Fruit fly (Drosophila melanogaster) whole organism, embryonic: ENCODE results near the gene Hecw.
A peak's percentile ranks its signal among the peaks of the same experiment; 100 is the strongest.

Experiments used
- Ada2b ChIP-seq: fragments of 200-800 bp; sonication (Bioruptor generic); IDR thresholded peaks from 2 replicates; pipeline ENCODE4 v1.3.6; 2022; ENCODE audit warnings: missing biosample characterization, missing genetic modification characterization
- Aef1 ChIP-seq: fragments of 200-800 bp; sonication (Bioruptor generic); IDR thresholded peaks from 3 replicates; pipeline ENCODE4 v1.3.6; 2022; ENCODE audit warnings: missing biosample characterization, missing genetic modification characterization
- Bdp1 ChIP-seq: fragments of 200-800 bp; sonication (Bioruptor generic); optimal IDR thresholded peaks from 3 replicates; lab custom pipeline; 2016; ENCODE audit warnings: missing biosample characterization, missing genetic modification characterization
- CG10274 ChIP-seq: fragments of 200-800 bp; sonication (Bioruptor generic); optimal IDR thresholded peaks from 3 replicates; lab custom pipeline; 2017; ENCODE audit warnings: missing biosample characterization, mild to moderate bottlenecking, missing genetic modification characterization
- CG10366 ChIP-seq: fragments of 200-800 bp; sonication (Bioruptor generic); IDR thresholded peaks from 2 replicates; pipeline ENCODE4 v1.3.6; 2022; ENCODE audit warnings: missing biosample characterization, missing genetic modification characterization
- CG11085 ChIP-seq: fragments of 200-800 bp; sonication (Bioruptor generic); IDR thresholded peaks from 2 replicates; pipeline ENCODE4 v1.3.6; 2022; ENCODE audit warnings: missing biosample characterization, missing genetic modification characterization
- CG11696 ChIP-seq: fragments of 200-800 bp; sonication (Bioruptor generic); IDR thresholded peaks from 2 replicates; pipeline ENCODE4 v1.3.6; 2022; ENCODE audit warnings: missing biosample characterization, missing genetic modification characterization
- CG12071 ChIP-seq: fragments of 200-800 bp; sonication (Bioruptor generic); optimal IDR thresholded peaks from 3 replicates; lab custom pipeline; 2018; ENCODE audit warnings: missing biosample characterization, mild to moderate bottlenecking, missing genetic modification characterization
- CG13123 ChIP-seq: fragments of 200-800 bp; sonication (Bioruptor generic); optimal IDR thresholded peaks from 2 replicates; lab custom pipeline; 2016; ENCODE audit warnings: missing biosample characterization, missing genetic modification characterization
- CG14014 ChIP-seq: fragments of 200-800 bp; sonication (Bioruptor generic); IDR thresholded peaks from 2 replicates; pipeline ENCODE4 v1.3.6; 2022; ENCODE audit warnings: missing biosample characterization, missing genetic modification characterization
- CG1603 ChIP-seq: fragments of 200-800 bp; sonication (Bioruptor generic); optimal IDR thresholded peaks from 2 replicates; lab custom pipeline; 2019; ENCODE audit warnings: missing biosample characterization, mild to moderate bottlenecking, missing genetic modification characterization, moderate library complexity
- CG1647 ChIP-seq: fragments of 200-800 bp; sonication (Bioruptor generic); optimal IDR thresholded peaks from 3 replicates; lab custom pipeline; 2016; ENCODE audit warnings: missing biosample characterization, missing genetic modification characterization
- CG16815 ChIP-seq: fragments of 200-800 bp; sonication (Bioruptor generic); optimal IDR thresholded peaks from 3 replicates; lab custom pipeline; 2017; ENCODE audit warnings: missing biosample characterization, mild to moderate bottlenecking, missing genetic modification characterization
- CG16863 ChIP-seq: fragments of 200-800 bp; sonication (Bioruptor generic); optimal IDR thresholded peaks from 3 replicates; lab custom pipeline; 2016; ENCODE audit warnings: missing biosample characterization, missing genetic modification characterization
- CG3163 ChIP-seq: fragments of 200-800 bp; sonication (Bioruptor generic); optimal IDR thresholded peaks from 3 replicates; lab custom pipeline; 2016; ENCODE audit warnings: missing biosample characterization, missing genetic modification characterization
- CG4360 ChIP-seq: fragments of 200-800 bp; sonication (Bioruptor generic); IDR thresholded peaks from 2 replicates; pipeline ENCODE4 v1.3.6; 2022; ENCODE audit warnings: missing biosample characterization, missing genetic modification characterization
- CG4404 ChIP-seq: fragments of 200-800 bp; sonication (Bioruptor generic); IDR thresholded peaks from 2 replicates; pipeline ENCODE4 v1.3.6; 2022; ENCODE audit warnings: missing biosample characterization, missing genetic modification characterization
- CG7786 ChIP-seq: fragments of 200-800 bp; sonication (Bioruptor generic); optimal IDR thresholded peaks from 2 replicates; lab custom pipeline; 2016; ENCODE audit warnings: missing biosample characterization, missing genetic modification characterization
- CG7963 ChIP-seq: fragments of 200-800 bp; sonication (Bioruptor generic); IDR thresholded peaks from 3 replicates; pipeline ENCODE4 v1.3.6; 2022; ENCODE audit warnings: missing biosample characterization, missing genetic modification characterization; ENCODE audit not compliant: partially characterized antibody
- CG8290 ChIP-seq, 3 experiments: fragments of 200-800 bp; sonication (Bioruptor generic); optimal IDR thresholded peaks; 2 replicates each; lab custom pipeline; 2016 to 2019; ENCODE audit warnings: missing biosample characterization in 3 of 3, missing genetic modification characterization in 3 of 3, mild to moderate bottlenecking in 2 of 3, moderate library complexity in 1 of 3
- E2f2 ChIP-seq: fragments of 200-800 bp; sonication (Bioruptor generic); IDR thresholded peaks from 2 replicates; pipeline ENCODE4 v1.3.6; 2022; ENCODE audit warnings: missing biosample characterization, missing genetic modification characterization
- Ets97D ChIP-seq: fragments of 200-800 bp; sonication (Bioruptor generic); optimal IDR thresholded peaks from 3 replicates; lab custom pipeline; 2016; ENCODE audit warnings: missing biosample characterization, missing genetic modification characterization
- Fer2 ChIP-seq: fragments of 200-800 bp; sonication (Bioruptor generic); optimal IDR thresholded peaks from 2 replicates; lab custom pipeline; 2018; ENCODE audit warnings: missing biosample characterization, mild to moderate bottlenecking, missing genetic modification characterization, moderate library complexity
- GATAe ChIP-seq: fragments of 200-800 bp; sonication (Bioruptor generic); conservative IDR thresholded peaks from 2 replicates; pipeline ENCODE4 v1.3.6; 2022; ENCODE audit warnings: missing biosample characterization, missing genetic modification characterization
- Gug ChIP-seq: fragments of 200-800 bp; sonication (Bioruptor generic); IDR thresholded peaks from 4 replicates; pipeline ENCODE4 v1.3.6; 2022; ENCODE audit warnings: missing biosample characterization, missing genetic modification characterization
- Hmx ChIP-seq: fragments of 200-800 bp; sonication (Bioruptor generic); optimal IDR thresholded peaks from 2 replicates; lab custom pipeline; 2016; ENCODE audit warnings: missing biosample characterization, missing genetic modification characterization
- Mrtf ChIP-seq: fragments of 200-800 bp; sonication (Bioruptor generic); IDR thresholded peaks from 3 replicates; pipeline ENCODE4 v1.3.6; 2022; ENCODE audit warnings: missing biosample characterization, missing genetic modification characterization
- Nf-YC ChIP-seq: fragments of 200-800 bp; optimal IDR thresholded peaks from 3 replicates; lab custom pipeline; 2019; ENCODE audit warnings: missing biosample characterization, mild to moderate bottlenecking, missing genetic modification characterization, moderate library complexity
- NfI ChIP-seq: fragments of 200-800 bp; sonication (Bioruptor generic); optimal IDR thresholded peaks from 3 replicates; lab custom pipeline; 2018; ENCODE audit warnings: missing biosample characterization, mild to moderate bottlenecking, missing genetic modification characterization, moderate library complexity
- bab2 ChIP-seq: fragments of 200-800 bp; sonication (Bioruptor generic); optimal IDR thresholded peaks from 2 replicates; lab custom pipeline; 2016; ENCODE audit warnings: missing biosample characterization, missing genetic modification characterization
- bsh ChIP-seq, 2 experiments: fragments of 200-800 bp; sonication (Bioruptor generic); optimal IDR thresholded peaks; 2 replicates each; lab custom pipeline; 2017 to 2018; ENCODE audit warnings: mild to moderate bottlenecking in 2 of 2, missing biosample characterization in 2 of 2, missing genetic modification characterization in 2 of 2, moderate library complexity in 1 of 2
- caup ChIP-seq: fragments of 200-800 bp; sonication (Bioruptor generic); optimal IDR thresholded peaks from 3 replicates; lab custom pipeline; 2017; ENCODE audit warnings: missing biosample characterization, mild to moderate bottlenecking, missing genetic modification characterization, moderate library complexity; ENCODE audit not compliant: severe bottlenecking
- corto ChIP-seq: fragments of 200-800 bp; sonication (Bioruptor generic); optimal IDR thresholded peaks from 2 replicates; lab custom pipeline; 2016; ENCODE audit warnings: missing biosample characterization, mild to moderate bottlenecking, missing genetic modification characterization, moderate library complexity
- da ChIP-seq: fragments of 200-800 bp; sonication (Bioruptor generic); optimal IDR thresholded peaks from 2 replicates; lab custom pipeline; 2016; ENCODE audit warnings: missing biosample characterization, missing genetic modification characterization
- dm ChIP-seq: fragments of 200-800 bp; sonication (Bioruptor generic); optimal IDR thresholded peaks from 3 replicates; lab custom pipeline; 2016; ENCODE audit warnings: missing biosample characterization, missing genetic modification characterization
- dmrt11E ChIP-seq: fragments of 200-800 bp; sonication (Bioruptor generic); optimal IDR thresholded peaks from 3 replicates; lab custom pipeline; 2018; ENCODE audit warnings: missing biosample characterization, mild to moderate bottlenecking, missing genetic modification characterization, moderate library complexity
- eyg ChIP-seq: fragments of 200-800 bp; sonication (Bioruptor generic); optimal IDR thresholded peaks from 3 replicates; lab custom pipeline; 2016; ENCODE audit warnings: missing biosample characterization, missing genetic modification characterization
- fd102C ChIP-seq: fragments of 200-800 bp; sonication (Bioruptor generic); optimal IDR thresholded peaks from 2 replicates; lab custom pipeline; 2018; ENCODE audit warnings: missing biosample characterization, mild to moderate bottlenecking, missing genetic modification characterization, moderate library complexity
- gsb ChIP-seq: fragments of 200-800 bp; sonication (Bioruptor generic); IDR thresholded peaks from 2 replicates; pipeline ENCODE4 v1.3.6; 2022; ENCODE audit warnings: missing biosample characterization, missing genetic modification characterization
- jumu ChIP-seq: fragments of 200-800 bp; sonication (Bioruptor generic); optimal IDR thresholded peaks from 3 replicates; lab custom pipeline; 2016; ENCODE audit warnings: missing biosample characterization, missing genetic modification characterization
- lbe ChIP-seq: fragments of 200-800 bp; sonication (Bioruptor generic); optimal IDR thresholded peaks from 2 replicates; lab custom pipeline; 2016; ENCODE audit warnings: missing biosample characterization, mild to moderate bottlenecking, missing genetic modification characterization
- nom ChIP-seq: fragments of 200-800 bp; sonication (Bioruptor generic); optimal IDR thresholded peaks from 2 replicates; lab custom pipeline; 2017; ENCODE audit warnings: missing biosample characterization, missing genetic modification characterization, mild to moderate bottlenecking, moderate library complexity, missing genetic modification reagents
- odd ChIP-seq: fragments of 200-800 bp; sonication (Bioruptor generic); optimal IDR thresholded peaks from 2 replicates; lab custom pipeline; 2017; ENCODE audit warnings: missing biosample characterization, mild to moderate bottlenecking, missing genetic modification characterization
- pum ChIP-seq: fragments of 200-800 bp; sonication (Bioruptor generic); optimal IDR thresholded peaks from 2 replicates; lab custom pipeline; 2016; ENCODE audit warnings: missing biosample characterization, missing genetic modification characterization
- sim ChIP-seq: fragments of 200-800 bp; sonication (Bioruptor generic); IDR thresholded peaks from 2 replicates; pipeline ENCODE4 v1.3.6; 2022; ENCODE audit warnings: missing biosample characterization, missing genetic modification characterization
- sisA ChIP-seq: fragments of 200-800 bp; sonication (Bioruptor generic); IDR thresholded peaks from 2 replicates; pipeline ENCODE4 v1.3.6; 2022; ENCODE audit warnings: missing biosample characterization, missing genetic modification characterization
- slbo ChIP-seq: fragments of 200-800 bp; sonication (Bioruptor generic); IDR thresholded peaks from 2 replicates; pipeline ENCODE4 v1.3.6; 2022; ENCODE audit warnings: missing biosample characterization, missing genetic modification characterization
- tio ChIP-seq: fragments of 200-800 bp; sonication (Bioruptor generic); optimal IDR thresholded peaks from 2 replicates; lab custom pipeline; 2017; ENCODE audit warnings: missing biosample characterization, missing genetic modification characterization, inconsistent platforms
- zen2 ChIP-seq: fragments of 200-800 bp; sonication (Bioruptor generic); IDR thresholded peaks from 3 replicates; pipeline ENCODE4 v1.3.6; 2022; ENCODE audit warnings: missing biosample characterization, missing genetic modification characterization; ENCODE audit not compliant: partially characterized antibody

Hecw gene

DNA sequence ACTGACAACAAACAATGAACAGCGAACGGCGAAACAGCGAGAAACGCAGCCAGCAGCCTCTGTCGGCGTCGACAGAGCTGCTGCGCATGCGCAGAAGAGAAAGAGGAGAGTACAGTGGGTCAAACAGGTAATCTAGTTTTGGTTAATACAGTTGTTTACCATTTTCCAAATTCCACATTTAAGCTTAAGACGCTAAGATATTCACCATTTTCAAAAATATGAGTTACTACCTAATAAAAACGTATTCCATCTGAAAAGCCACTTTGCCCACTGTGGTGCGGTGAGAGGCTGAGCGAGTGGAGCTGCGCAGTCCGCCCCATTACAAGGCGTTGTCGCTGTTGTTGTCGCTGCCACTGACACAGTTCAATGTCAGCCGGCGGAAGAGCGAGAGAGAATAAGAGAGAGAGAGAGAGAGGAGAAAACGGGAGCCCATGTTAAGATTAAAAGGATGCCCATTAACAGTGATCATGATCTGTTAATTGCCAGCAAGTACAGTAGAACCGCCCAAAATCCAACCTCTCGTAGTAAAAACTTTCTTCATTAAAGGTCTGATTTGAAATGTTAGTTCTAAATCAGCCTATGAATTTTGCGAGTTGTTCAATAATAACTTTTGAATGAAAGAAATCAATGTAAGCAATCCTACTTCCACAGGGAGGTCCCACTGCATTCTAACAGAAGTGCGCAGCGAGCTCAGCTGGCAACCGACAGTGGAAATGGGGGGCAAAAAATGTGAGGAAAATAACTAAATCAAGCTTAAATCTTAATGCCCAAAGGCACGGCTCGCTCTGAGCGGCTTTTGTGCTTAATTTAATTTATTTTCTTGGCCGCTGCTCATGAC lies 42.2 kb downstream of the Hecw start (continued):
- TF ChIP-seq caup (GFP tag; lab: Kevin White, UChicago) (peak; percentile 85), jumu (GFP tag; lab: Kevin White, UChicago) (peak; percentile 95), Bdp1 (GFP tag; lab: Kevin White, UChicago) (peak; percentile 85), Ada2b (GFP tag; lab: Robert Waterston, UW) (peak; percentile 94), CG7786 (GFP tag; lab: Kevin White, UChicago) (peak; percentile 94), bsh (GFP tag; optimal IDR thresholded peaks at IDR 0.05; lab: Kevin White, UChicago) (peak; percentile 97 to 98), nom (GFP tag; lab: Kevin White, UChicago) (peak; percentile 97), CG13123 (GFP tag; lab: Kevin White, UChicago) (peak; percentile 90), CG16863 (GFP tag; lab: Kevin White, UChicago) (peak; percentile 95), lbe (peak; percentile 93), dm (GFP tag; lab: Kevin White, UChicago) (peak; percentile 90), CG14014 (GFP tag; lab: Robert Waterston, UW) (peak; percentile 93), sisA (peak; percentile 94), odd (peak; percentile 92), NfI (peak; percentile 88), E2f2 (GFP tag; lab: Robert Waterston, UW) (peak; percentile 82), pum (GFP tag; lab: Kevin White, UChicago) (peak; percentile 95), Nf-YC (tag; lab: Kevin White, UChicago) (peak; percentile 51), corto (GFP tag; lab: Kevin White, UChicago) (peak; percentile 81), Ets97D (GFP tag; lab: Kevin White, UChicago) (peak; percentile 74), Fer2 (peak; percentile 24), CG1647 (GFP tag; lab: Kevin White, UChicago) (peak; percentile 87), slbo (GFP tag; lab: Robert Waterston, UW) (peak; percentile 91), dmrt11E (tag; lab: Kevin White, UChicago) (peak; percentile 97), CG10274 (GFP tag; lab: Kevin White, UChicago) (peak; percentile 72), CG7963 (GFP tag; lab: Robert Waterston, UW) (no peak), da (peak; percentile 78), Hmx (GFP tag; lab: Kevin White, UChicago) (peak; percentile 49), Mrtf (GFP tag; lab: Robert Waterston, UW) (peak; percentile 95), CG12071 (peak; percentile 90), eyg (GFP tag; lab: Kevin White, UChicago) (peak; percentile 84), bab2 (GFP tag; lab: Kevin White, UChicago) (peak; percentile 93), CG10366 (GFP tag; lab: Robert Waterston, UW) (peak; percentile 95), CG3163 (GFP tag; lab: Kevin White, UChicago) (peak; percentile 84), CG16815 (peak; percentile 92), gsb (GFP tag; lab: Robert Waterston, UW) (peak; percentile 86), fd102C (peak; percentile 60), Gug (GFP tag; lab: Robert Waterston, UW) (peak; percentile 89), GATAe (GFP tag; lab: Robert Waterston, UW) (peak; percentile 62; the same call in 1 of the 2 replicates), CG4404 (peak; percentile 89), CG8290 (GFP tag; optimal IDR thresholded peaks at IDR 0.05; lab: Kevin White, UChicago) (peak; percentile 86), CG8290 (tag; optimal IDR thresholded peaks at IDR 0.05; lab: Kevin White, UChicago) (peak; percentile 71 to 96), tio (GFP tag; lab: Kevin White, UChicago) (peak; percentile 90), CG4360 (peak; percentile 81), CG1603 (tag; lab: Kevin White, UChicago) (peak; percentile 98), CG11085 (GFP tag; lab: Robert Waterston, UW) (peak; percentile 74), Aef1 (GFP tag; lab: Robert Waterston, UW) (peak; percentile 92), sim (GFP tag; lab: Robert Waterston, UW) (peak; percentile 97), CG11696 (GFP tag; lab: Robert Waterston, UW) (peak; percentile 81), zen2 (GFP tag; lab: Robert Waterston, UW) (no peak)
